Worm (Caenorhabditis elegans) whole organism, young adult: ENCODE measurements around the gene C09H5.7.

Experiments
- ZK185.1 ChIP-seq: sonication (generic microtip); optimal IDR thresholded peaks from 2 replicates; lab custom pipeline; 2016; ENCODE audit warnings: mild to moderate bottlenecking, missing genetic modification characterization, missing compliant biosample characterization; ENCODE audit not compliant: poor library complexity, severe bottlenecking
- dpff-1 ChIP-seq: sonication (generic microtip); optimal IDR thresholded peaks from 2 replicates; lab custom pipeline; 2017; ENCODE audit warnings: mild to moderate bottlenecking, missing genetic modification characterization, missing compliant biosample characterization
- egl-44 ChIP-seq: fragments of 200-800 bp; sonication (Bioruptor generic); IDR thresholded peaks from 2 replicates; pipeline ENCODE4 v1.3.6; 2022; ENCODE audit warnings: missing genetic modification reagents, missing genetic modification characterization, missing compliant biosample characterization
- lin-35 ChIP-seq, 3 experiments: fragments of 150-350 bp in 2 of 3; sonication (generic microtip) in 1 of 3; optimal IDR thresholded peaks; 2 replicates each; lab custom pipeline; 2014 to 2018; ENCODE audit warnings: missing biosample characterization in 3 of 3, missing genetic modification characterization in 3 of 3, missing genetic modification reagents in 3 of 3
- mel-28 ChIP-seq: sonication (generic microtip); optimal IDR thresholded peaks from 2 replicates; lab custom pipeline; 2016; ENCODE audit warnings: borderline replicate concordance, mild to moderate bottlenecking, missing genetic modification characterization, missing compliant biosample characterization
- mes-4 ChIP-seq: sonication (generic microtip); optimal IDR thresholded peaks from 2 replicates; lab custom pipeline; 2016; ENCODE audit warnings: missing genotype, missing genetic modification characterization, missing compliant biosample characterization
- snpc-1.3 ChIP-seq: sonication (generic microtip); optimal IDR thresholded peaks from 2 replicates; lab custom pipeline; 2017; ENCODE audit warnings: missing genetic modification characterization, mild to moderate bottlenecking, missing compliant biosample characterization, antibody characterized with exemption, moderate library complexity, missing genotype, missing genetic modification reagents; ENCODE audit not compliant: insufficient read depth
- snpc-3.4 ChIP-seq: sonication (generic microtip); optimal IDR thresholded peaks from 2 replicates; lab custom pipeline; 2017; ENCODE audit warnings: missing genetic modification characterization, mild to moderate bottlenecking, missing compliant biosample characterization, antibody characterized with exemption, moderate library complexity, missing genotype, missing genetic modification reagents
- snpc-4 ChIP-seq, 5 experiments: fragments of 150-350 bp in 1 of 5; sonication (generic microtip) in 4 of 5; optimal IDR thresholded peaks; 2 replicates each; lab custom pipeline; 2014 to 2018; ENCODE audit warnings: missing genetic modification characterization in 5 of 5, missing biosample characterization in 3 of 5, antibody characterized with exemption in 2 of 5, mild to moderate bottlenecking in 2 of 5, missing compliant biosample characterization in 2 of 5, missing genotype in 2 of 5, moderate library complexity in 2 of 5, missing genetic modification reagents in 1 of 5
- tbx-9 ChIP-seq: sonication (generic microtip); optimal IDR thresholded peaks from 2 replicates; lab custom pipeline; 2016; ENCODE audit warnings: borderline replicate concordance, missing genetic modification characterization, inconsistent platforms, missing compliant biosample characterization
- ztf-3 ChIP-seq: fragments of 200-800 bp; sonication (Bioruptor generic); optimal IDR thresholded peaks from 2 replicates; lab custom pipeline; 2018; ENCODE audit warnings: mild to moderate bottlenecking, missing genetic modification characterization, missing compliant biosample characterization

DNA sequence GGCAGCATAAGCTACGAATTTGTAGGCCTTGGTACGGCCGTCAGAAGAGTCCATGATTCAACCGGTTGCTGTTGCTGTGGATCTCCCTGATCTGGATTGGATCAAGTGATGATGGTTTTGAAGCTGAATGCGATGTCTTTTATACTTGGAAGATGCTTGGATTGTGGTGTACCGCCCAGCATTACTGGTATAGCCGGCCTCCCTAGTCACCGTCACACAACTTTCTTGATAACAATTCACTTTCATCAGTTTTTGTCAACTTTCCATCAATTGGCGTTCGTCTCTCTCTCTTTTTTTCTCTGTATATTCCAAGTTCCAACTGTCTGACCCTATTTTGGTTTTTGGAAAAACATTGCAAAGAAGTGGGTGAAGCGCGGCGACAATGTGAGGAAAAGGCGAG lies 34.2 kb downstream of the C09H5.7 start, which contains the start of gene col-43:
- TF ChIP-seq snpc-1.3, result no peak
- TF ChIP-seq ZK185.1 (tag; lab: Kevin White, UChicago), result no peak
- no peak for TF ChIP-seq snpc-4 (GFP tag; optimal IDR thresholded peaks at IDR 0.05; lab: Kevin White, UChicago)
- TF ChIP-seq snpc-4 (tag; optimal IDR thresholded peaks at IDR 0.05; lab: Kevin White, UChicago), result no peak
- no peak for TF ChIP-seq snpc-3.4 (tag; lab: Kevin White, UChicago)
- no peak for TF ChIP-seq lin-35 (GFP tag; optimal IDR thresholded peaks at IDR 0.05; lab: Kevin White, UChicago)
- TF ChIP-seq tbx-9 (tag; lab: Kevin White, UChicago), result no peak
- no peak for TF ChIP-seq mel-28
- no peak for TF ChIP-seq ztf-3
- TF ChIP-seq mes-4, result no peak
- TF ChIP-seq egl-44, result no peak
- no peak for TF ChIP-seq dpff-1 (tag; lab: Kevin White, UChicago)
